Fruit fly (Drosophila melanogaster) whole organism: ENCODE measurements around the gene CG6144.

Experiments used
- CG8478 ChIP-seq: fragments of >200 bp; optimal IDR thresholded peaks from 2 replicates; lab custom pipeline; 2018; ENCODE audit warnings: inconsistent platforms
- pan ChIP-seq: fragments of >200 bp; optimal IDR thresholded peaks from 2 replicates; lab custom pipeline; 2017
- psq ChIP-seq: fragments of >200 bp; optimal IDR thresholded peaks from 2 replicates; lab custom pipeline; 2017
- usp ChIP-seq: fragments of >200 bp; optimal IDR thresholded peaks from 2 replicates; lab custom pipeline; 2017; ENCODE audit warnings: missing biosample characterization, missing genetic modification characterization, mixed read lengths

DNA sequence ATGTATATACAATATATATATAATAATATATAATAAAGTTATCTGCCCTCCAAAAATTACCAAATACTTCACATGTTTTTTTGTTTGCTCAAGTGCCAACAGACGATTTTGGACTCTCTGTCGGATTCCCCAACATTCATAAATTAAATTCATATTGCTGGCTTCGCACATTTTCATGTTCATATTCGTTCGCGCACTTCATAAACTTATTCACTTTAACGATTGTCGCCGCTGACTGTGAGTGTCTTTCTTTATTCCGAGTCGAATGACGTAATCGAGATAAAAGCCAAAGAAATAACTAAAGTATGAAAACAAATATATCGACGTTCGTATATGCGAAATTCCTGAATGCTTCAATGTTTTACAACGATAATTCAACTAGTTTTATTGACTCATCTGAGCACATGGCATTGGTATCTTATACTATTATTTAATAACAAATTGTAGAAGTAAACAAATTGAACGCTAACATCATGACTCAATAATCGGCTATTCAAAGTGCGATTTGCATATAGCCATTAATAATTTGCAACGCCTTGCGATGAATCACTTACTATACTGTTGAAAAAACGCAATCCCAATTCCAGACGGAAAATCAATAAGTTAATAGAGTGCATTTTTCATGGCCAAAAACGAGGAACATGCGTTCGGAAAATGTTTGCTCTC, 11.9 kb downstream of the CG6144 start:
- TF ChIP-seq usp (GFP tag; lab: Kevin White, UChicago), result no peak
- no peak for TF ChIP-seq psq (lab: Kevin White, UChicago)
- no peak for TF ChIP-seq CG8478 (lab: Kevin White, UChicago)
- TF ChIP-seq pan (lab: Kevin White, UChicago), result no peak
